Fruit fly (Drosophila melanogaster) whole organism, pupa: Measurements from ENCODE around the gene CG4036.

Experiments used
- CG10348 ChIP-seq: fragments of 200-800 bp; sonication (Bioruptor generic); IDR thresholded peaks from 2 replicates; pipeline ENCODE4 v1.3.6; 2022; ENCODE audit warnings: missing biosample characterization, missing genetic modification characterization
- CG12605 ChIP-seq: fragments of 200-800 bp; sonication (Bioruptor generic); IDR thresholded peaks from 2 replicates; pipeline ENCODE4 v1.3.6; 2022; ENCODE audit warnings: missing biosample characterization, missing genetic modification characterization
- CG13204 ChIP-seq: fragments of 200-800 bp; sonication (Bioruptor generic); optimal IDR thresholded peaks from 2 replicates; lab custom pipeline; 2018; ENCODE audit warnings: missing biosample characterization, mild to moderate bottlenecking, missing genetic modification characterization, moderate library complexity
- CG14655 ChIP-seq: fragments of 200-800 bp; sonication (Bioruptor generic); optimal IDR thresholded peaks from 3 replicates; lab custom pipeline; 2017; ENCODE audit warnings: mild to moderate bottlenecking, missing biosample characterization, missing genetic modification reagents, missing genetic modification characterization
- CG15710 ChIP-seq: fragments of 200-800 bp; sonication (Bioruptor generic); optimal IDR thresholded peaks from 2 replicates; lab custom pipeline; 2018; ENCODE audit warnings: missing biosample characterization, mild to moderate bottlenecking, missing genetic modification characterization, moderate library complexity
- CG17806 ChIP-seq: fragments of 200-800 bp; sonication (Bioruptor generic); optimal IDR thresholded peaks from 2 replicates; lab custom pipeline; 2018; ENCODE audit warnings: missing biosample characterization, mild to moderate bottlenecking, missing genetic modification characterization, moderate library complexity
- CG32121 ChIP-seq: fragments of 200-800 bp; sonication (Bioruptor generic); IDR thresholded peaks from 2 replicates; pipeline ENCODE4 v1.3.6; 2022; ENCODE audit warnings: missing biosample characterization, missing genetic modification characterization
- CG34367 ChIP-seq: fragments of 200-800 bp; sonication (Bioruptor generic); optimal IDR thresholded peaks from 2 replicates; lab custom pipeline; 2018; ENCODE audit warnings: missing biosample characterization, mild to moderate bottlenecking, missing genetic modification characterization
- CG4496 ChIP-seq: fragments of 200-800 bp; sonication (Bioruptor generic); IDR thresholded peaks from 3 replicates; pipeline ENCODE4 v1.3.6; 2022; ENCODE audit warnings: missing biosample characterization, missing genetic modification characterization
- CG8159 ChIP-seq: fragments of 200-800 bp; sonication (Bioruptor generic); optimal IDR thresholded peaks from 3 replicates; lab custom pipeline; 2018; ENCODE audit warnings: missing biosample characterization, mild to moderate bottlenecking, missing genetic modification characterization, moderate library complexity
- CG8301 ChIP-seq: fragments of 200-800 bp; sonication (Bioruptor generic); optimal IDR thresholded peaks from 2 replicates; lab custom pipeline; 2018; ENCODE audit warnings: missing biosample characterization, mild to moderate bottlenecking, missing genetic modification characterization
- CG9948 ChIP-seq: fragments of 200-800 bp; sonication (Bioruptor generic); optimal IDR thresholded peaks from 2 replicates; lab custom pipeline; 2018; ENCODE audit warnings: missing biosample characterization, mild to moderate bottlenecking, missing genetic modification characterization, moderate library complexity
- D1 ChIP-seq: fragments of 200-800 bp; sonication (Bioruptor generic); optimal IDR thresholded peaks from 2 replicates; lab custom pipeline; 2018; ENCODE audit warnings: missing biosample characterization, mild to moderate bottlenecking, missing genetic modification characterization, moderate library complexity
- EcR ChIP-seq: fragments of 200-800 bp; sonication (Bioruptor generic); optimal IDR thresholded peaks from 3 replicates; lab custom pipeline; 2019; ENCODE audit warnings: missing biosample characterization, missing genetic modification characterization, mild to moderate bottlenecking, moderate library complexity, missing genetic modification reagents
- Ets98B ChIP-seq: fragments of 200-800 bp; sonication (Bioruptor generic); IDR thresholded peaks from 2 replicates; pipeline ENCODE4 v1.3.6; 2022; ENCODE audit warnings: missing biosample characterization, missing genetic modification characterization
- Pif1A ChIP-seq: fragments of 200-800 bp; sonication (Bioruptor generic); optimal IDR thresholded peaks from 3 replicates; lab custom pipeline; 2016; ENCODE audit warnings: missing biosample characterization, missing genetic modification characterization
- Pif1B ChIP-seq: fragments of 200-800 bp; sonication (Bioruptor generic); optimal IDR thresholded peaks from 3 replicates; lab custom pipeline; 2016; ENCODE audit warnings: missing biosample characterization, missing genetic modification characterization
- Snoo ChIP-seq: fragments of 200-800 bp; sonication (Bioruptor generic); optimal IDR thresholded peaks from 3 replicates; lab custom pipeline; 2017; ENCODE audit warnings: missing biosample characterization, mild to moderate bottlenecking, missing genetic modification characterization, inconsistent platforms
- fd96Ca ChIP-seq: fragments of 200-800 bp; sonication (Bioruptor generic); IDR thresholded peaks from 3 replicates; pipeline ENCODE4 v1.3.6; 2022; ENCODE audit warnings: missing biosample characterization, missing genetic modification characterization
- gl ChIP-seq: fragments of 200-800 bp; sonication (Bioruptor generic); optimal IDR thresholded peaks from 2 replicates; lab custom pipeline; 2018; ENCODE audit warnings: missing biosample characterization, mild to moderate bottlenecking, missing genetic modification characterization
- rn ChIP-seq: fragments of 200-800 bp; sonication (Bioruptor generic); IDR thresholded peaks from 2 replicates; pipeline ENCODE4 v1.3.6; 2022; ENCODE audit warnings: missing biosample characterization, missing genetic modification characterization

CG4036 gene

DNA sequence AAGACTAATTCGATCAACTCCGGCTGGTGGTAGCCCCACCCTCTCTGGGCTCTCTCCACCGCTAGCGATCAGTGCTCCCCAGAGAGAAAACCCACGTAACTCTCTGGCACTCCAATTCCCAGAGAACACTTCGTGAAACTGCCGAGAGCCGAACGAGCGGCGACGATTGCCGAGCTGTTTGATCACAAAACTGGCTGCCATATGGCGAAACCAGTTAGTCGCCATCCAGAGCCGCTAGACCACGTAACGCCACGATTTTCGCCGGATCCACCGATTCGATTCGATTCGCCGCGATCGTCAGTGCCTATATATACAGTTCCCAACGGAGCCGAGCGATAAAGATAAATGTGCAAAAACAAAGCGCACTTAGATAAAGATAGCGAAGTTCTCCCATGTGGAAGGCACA is 8.5 kb upstream of the CG4036 start, which contains the start of gene IP3K1:
TSS of gene IP3K1 (plus strand) at position 209 of the 406 bp plus-strand sequence.
- TF ChIP-seq gl (tag; lab: Kevin White, UChicago) (peak; percentile 55), CG4496 (GFP tag; lab: Robert Waterston, UW) (peak; percentile 68), Snoo (tag; lab: Kevin White, UChicago) (peak; percentile 29), CG34367 (tag; lab: Kevin White, UChicago) (no peak), Ets98B (GFP tag; lab: Robert Waterston, UW) (peak; percentile 76), CG10348 (GFP tag; lab: Robert Waterston, UW) (no peak), Pif1A (GFP tag; lab: Kevin White, UChicago) (peak; percentile 56), fd96Ca (GFP tag; lab: Robert Waterston, UW) (peak; percentile 76; the same call in 2 of the 3 replicates), Pif1B (peak; percentile 62), CG8159 (tag; lab: Kevin White, UChicago) (peak; percentile 17), CG9948 (tag; lab: Kevin White, UChicago) (no peak), CG8301 (tag; lab: Kevin White, UChicago) (no peak), EcR (GFP tag; lab: Kevin White, UChicago) (peak; percentile 95), CG12605 (GFP tag; lab: Robert Waterston, UW) (peak; percentile 69), CG32121 (GFP tag; lab: Robert Waterston, UW) (peak; percentile 80), CG13204 (GFP tag; lab: Kevin White, UChicago) (peak; percentile 51), CG14655 (GFP tag; lab: Kevin White, UChicago) (no peak), rn (no peak), CG15710 (tag; lab: Kevin White, UChicago) (peak; percentile 26), CG17806 (tag; lab: Kevin White, UChicago) (no peak), D1 (tag; lab: Kevin White, UChicago) (no peak)

dm6 chr2L:9783130-9783529 is 7.6 kb upstream of the CG4036 start:
- TF ChIP-seq CG8159 (tag; lab: Kevin White, UChicago) = no peak
- TF ChIP-seq Ets98B (GFP tag; lab: Robert Waterston, UW) = no peak

- peak; percentile 5 for TF ChIP-seq D1 (tag; lab: Kevin White, UChicago)
- TF ChIP-seq CG8301 (tag; lab: Kevin White, UChicago) = no peak
- peak; percentile 91 for TF ChIP-seq CG8159 (tag; lab: Kevin White, UChicago)
- no peak for TF ChIP-seq CG17806 (tag; lab: Kevin White, UChicago)
- no peak for TF ChIP-seq CG14655 (GFP tag; lab: Kevin White, UChicago)
- no peak for TF ChIP-seq CG4496 (GFP tag; lab: Robert Waterston, UW)
- TF ChIP-seq, all 21 proteins: peak for 2
Observed at dm6 chr2L:9784468-9784867, 6.2 kb upstream of the CG4036 start.

DNA sequence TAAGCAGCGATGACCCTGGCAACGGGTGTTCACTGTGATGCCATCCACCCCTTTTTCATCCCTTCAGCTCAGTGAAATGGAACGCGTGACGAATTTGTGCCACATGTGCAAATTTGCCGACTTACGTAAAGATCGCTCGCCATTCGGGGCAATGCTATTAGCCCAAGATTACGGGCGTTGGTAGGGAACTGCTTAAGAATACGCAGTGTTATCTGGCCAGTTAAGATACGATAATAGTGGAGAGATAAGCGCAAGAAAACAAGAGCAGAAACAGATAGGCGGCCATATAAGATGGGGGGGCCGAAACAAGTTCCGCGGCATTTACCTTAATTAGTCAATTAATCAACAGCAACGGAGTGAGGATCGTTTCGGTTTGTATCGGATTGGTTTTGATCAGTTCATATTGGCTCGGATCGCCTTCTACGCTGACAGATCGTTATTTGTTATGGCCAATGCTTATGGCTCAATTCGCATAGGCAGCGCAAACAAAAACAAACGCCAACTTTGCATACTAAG is 4.7 kb upstream of the CG4036 start:
- peak; percentile 88 for TF ChIP-seq EcR (GFP tag; lab: Kevin White, UChicago)
- no peak for TF ChIP-seq CG8159 (tag; lab: Kevin White, UChicago)

DNA sequence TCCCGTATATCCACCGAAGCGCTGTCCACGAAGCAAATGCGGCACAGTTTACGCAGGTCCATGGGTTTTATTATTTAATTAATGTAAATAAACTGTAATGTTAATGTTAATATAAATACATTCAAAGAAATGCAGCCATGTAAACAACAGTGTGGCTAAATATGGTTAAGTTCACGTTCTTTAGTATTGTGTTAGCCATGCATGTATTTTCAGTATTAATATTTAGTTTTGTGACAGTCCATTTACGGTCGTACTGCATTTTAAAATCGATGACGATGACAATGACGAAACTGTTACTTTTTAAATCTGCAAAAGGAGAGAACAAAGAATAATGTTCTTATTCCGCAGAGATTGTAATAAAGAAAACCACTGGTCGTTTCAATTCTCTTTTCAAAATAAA is 2.3 kb downstream of the CG4036 start, which contains the start of gene CG13123:
TSS of gene CG13123 (minus strand) at position 163 of the 400 bp plus-strand sequence.
- TF ChIP-seq CG13204 (GFP tag; lab: Kevin White, UChicago) (no peak), Ets98B (GFP tag; lab: Robert Waterston, UW) (no peak), CG15710 (tag; lab: Kevin White, UChicago) (no peak), D1 (tag; lab: Kevin White, UChicago) (peak; percentile 54), CG14655 (GFP tag; lab: Kevin White, UChicago) (no peak)

DNA sequence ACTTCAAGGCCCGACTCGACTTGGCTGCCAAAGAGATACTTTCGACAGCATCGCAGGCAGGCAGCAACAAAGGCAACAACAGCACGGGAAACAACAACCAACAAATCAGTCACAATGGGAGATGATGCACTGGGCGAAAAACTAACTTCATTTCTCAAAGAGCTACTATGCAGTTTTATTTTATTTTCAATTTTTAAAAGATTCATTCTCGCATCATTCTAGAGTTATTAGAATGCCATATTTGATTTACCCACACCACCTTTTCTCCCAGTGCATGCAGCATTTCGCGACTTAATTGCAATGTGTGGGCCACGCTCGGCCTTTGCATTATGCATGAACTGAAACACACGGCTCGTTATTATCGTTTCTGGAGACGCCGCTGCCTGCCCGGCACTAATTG is 38.2 kb downstream of the CG4036 start:
- TF ChIP-seq Pif1A (GFP tag; lab: Kevin White, UChicago) = peak; percentile 47
- TF ChIP-seq Snoo (tag; lab: Kevin White, UChicago) = peak; percentile 75
- TF ChIP-seq D1 (tag; lab: Kevin White, UChicago) = no peak
- TF ChIP-seq CG34367 (tag; lab: Kevin White, UChicago) = peak; percentile 55
- TF ChIP-seq CG13204 (GFP tag; lab: Kevin White, UChicago) = peak; percentile 32
- TF ChIP-seq CG4496 (GFP tag; lab: Robert Waterston, UW) = peak; percentile 65; the same call in 2 of the 3 replicates
- TF ChIP-seq CG14655 (GFP tag; lab: Kevin White, UChicago) = peak; percentile 60
- TF ChIP-seq Pif1B = peak; percentile 50
- peak; percentile 61 for TF ChIP-seq fd96Ca (GFP tag; lab: Robert Waterston, UW)
- peak; percentile 65 for TF ChIP-seq CG9948 (tag; lab: Kevin White, UChicago)
- no peak for TF ChIP-seq CG10348 (GFP tag; lab: Robert Waterston, UW)
- peak; percentile 77 for TF ChIP-seq CG15710 (tag; lab: Kevin White, UChicago)
- no peak for TF ChIP-seq EcR (GFP tag; lab: Kevin White, UChicago)
- TF ChIP-seq CG8159 (tag; lab: Kevin White, UChicago) = peak; percentile 73
